Worm (Caenorhabditis elegans) whole organism, late embryonic: Measurements from ENCODE around the gene dhs-15.

ENCODE experiments used
- ama-1 ChIP-seq: fragments of 150-350 bp; optimal IDR thresholded peaks from 2 replicates; lab custom pipeline; 2014
- ceh-18 ChIP-seq: sonication (generic microtip); optimal IDR thresholded peaks from 2 replicates; lab custom pipeline; 2016; ENCODE audit warnings: missing genetic modification characterization, missing compliant biosample characterization
- ceh-2 ChIP-seq: sonication (generic microtip); optimal IDR thresholded peaks from 2 replicates; lab custom pipeline; 2016; ENCODE audit warnings: missing genotype, missing genetic modification characterization, missing compliant biosample characterization
- dve-1 ChIP-seq: sonication (generic microtip); optimal IDR thresholded peaks from 2 replicates; lab custom pipeline; 2017; ENCODE audit warnings: antibody characterized with exemption, mild to moderate bottlenecking, missing genetic modification characterization, missing compliant biosample characterization
- elt-2 ChIP-seq: sonication (generic microtip); optimal IDR thresholded peaks from 2 replicates; lab custom pipeline; 2016; ENCODE audit warnings: missing genetic modification reagents, missing genetic modification characterization, missing compliant biosample characterization
- fkh-6 ChIP-seq: sonication (generic microtip); optimal IDR thresholded peaks from 2 replicates; lab custom pipeline; 2016; ENCODE audit warnings: missing genetic modification characterization, missing compliant biosample characterization
- pat-9 ChIP-seq: fragments of 200-800 bp; sonication (Bioruptor generic); optimal IDR thresholded peaks from 2 replicates; lab custom pipeline; 2018; ENCODE audit warnings: mild to moderate bottlenecking, missing genetic modification characterization, moderate library complexity, missing compliant biosample characterization
- pha-4 ChIP-seq: fragments of 150-350 bp; optimal IDR thresholded peaks from 2 replicates; lab custom pipeline; 2018; ENCODE audit warnings: missing biosample characterization, missing genetic modification reagents, missing genetic modification characterization
- pqm-1 ChIP-seq: sonication (generic microtip); optimal IDR thresholded peaks from 2 replicates; lab custom pipeline; 2016; ENCODE audit warnings: missing genetic modification characterization, missing compliant biosample characterization
- sox-2 ChIP-seq: fragments of 200-800 bp; sonication (Bioruptor generic); IDR thresholded peaks from 2 replicates; pipeline ENCODE4 v1.3.6; 2022; ENCODE audit warnings: missing genetic modification reagents, missing genetic modification characterization, missing compliant biosample characterization
- unc-55 ChIP-seq: sonication (generic microtip); optimal IDR thresholded peaks from 2 replicates; lab custom pipeline; 2017; ENCODE audit warnings: missing biosample characterization, missing genetic modification reagents, missing genetic modification characterization

ce11 chrV:2728236-2728635 lies 41.4 kb downstream of the dhs-15 start, which contains the start of gene str-33:
- TF ChIP-seq ceh-18 (tag; lab: Kevin White, UChicago) (no peak), elt-2 (tag; lab: Kevin White, UChicago) (no peak), pha-4 (no peak), ceh-2 (tag; lab: Kevin White, UChicago) (no peak), sox-2 (GFP tag; lab: Robert Waterston, UW) (no peak), dve-1 (no peak), unc-55 (no peak), fkh-6 (tag; lab: Kevin White, UChicago) (no peak), pat-9 (no peak), pqm-1 (tag; lab: Kevin White, UChicago) (no peak), ama-1 (lab: Kevin White, UChicago) (no peak)
